Worm (Caenorhabditis elegans) whole organism, L4/young adult: Measurements from ENCODE around the gene fzo-1.
"Not testable (repeated sequence)": the region's sequence is repeated elsewhere in the genome, so short reads cannot be mapped to it uniquely, and the experiment has no call there.

ENCODE experiments used
- W03F9.2 ChIP-seq: fragments of 150-350 bp; optimal IDR thresholded peaks from 2 replicates; lab custom pipeline; 2014; ENCODE audit warnings: missing biosample characterization, missing genetic modification characterization
- dao-5 ChIP-seq: sonication (generic microtip); optimal IDR thresholded peaks from 2 replicates; lab custom pipeline; 2016; ENCODE audit warnings: missing genotype, missing genetic modification characterization, moderate library complexity, missing compliant biosample characterization
- him-1 ChIP-seq: sonication (generic microtip); optimal IDR thresholded peaks from 2 replicates; lab custom pipeline; 2016; ENCODE audit warnings: missing genotype, missing genetic modification reagents, missing genetic modification characterization, missing compliant biosample characterization

fzo-1 gene

DNA sequence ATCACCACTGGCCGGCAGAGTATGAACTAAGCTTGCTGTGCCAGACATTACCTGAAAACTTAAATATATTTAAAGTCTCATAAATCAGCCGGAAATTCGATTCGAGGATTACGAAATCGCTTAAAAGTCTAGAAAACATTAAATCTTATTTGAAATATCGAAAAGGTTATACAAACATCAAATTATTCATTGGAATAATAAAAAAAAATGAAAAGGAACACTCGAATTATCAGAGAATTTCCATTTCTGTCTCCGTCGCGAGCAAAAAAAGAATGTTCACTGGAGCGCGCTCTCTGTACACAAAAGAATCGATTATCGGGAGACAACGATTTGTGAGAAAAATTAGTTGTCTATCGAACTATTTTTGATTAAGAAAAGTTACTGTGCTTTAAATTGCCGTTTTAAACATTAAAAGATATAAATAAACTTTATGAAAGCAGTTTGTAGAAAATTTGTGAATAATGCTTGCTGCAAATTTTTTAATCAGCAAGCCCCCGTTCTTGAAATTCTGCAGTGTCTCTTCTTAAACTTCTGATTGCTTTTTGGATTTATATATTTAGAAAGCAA, at the start of gene fzo-1:
Gene fzo-1 (minus strand): TSS at position 51 of the 567 bp plus-strand sequence.
- TF ChIP-seq W03F9.2 (tag; lab: Kevin White, UChicago) = peak; percentile 34
- TF ChIP-seq him-1 = no peak
- no peak for TF ChIP-seq dao-5 (tag; lab: Kevin White, UChicago)

DNA sequence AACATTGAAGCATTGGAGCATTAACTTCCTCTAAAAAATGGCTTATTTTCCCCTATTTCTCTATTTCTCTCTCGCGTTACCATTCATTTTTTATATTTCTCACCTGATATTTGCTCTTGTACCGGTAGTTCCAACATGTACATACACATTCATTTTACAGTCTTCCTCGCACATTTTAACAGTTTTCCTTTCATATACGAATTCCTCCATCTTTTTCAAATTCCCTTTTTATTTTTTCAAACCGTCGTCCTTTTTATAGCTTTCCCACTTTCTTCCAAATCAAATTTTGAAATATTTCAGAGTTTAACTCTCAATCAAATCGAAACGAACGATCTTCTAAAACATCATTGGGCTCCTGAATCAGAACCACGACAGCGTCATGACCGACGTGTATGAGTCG, 48.2 kb upstream of the fzo-1 start, which contains the start of gene rfip-1:
Gene rfip-1 (plus strand): TSS at position 301 of the 400 bp plus-strand sequence.
- TF ChIP-seq dao-5 (tag; lab: Kevin White, UChicago) (no peak), W03F9.2 (tag; lab: Kevin White, UChicago) (no peak), him-1 (no peak)

DNA sequence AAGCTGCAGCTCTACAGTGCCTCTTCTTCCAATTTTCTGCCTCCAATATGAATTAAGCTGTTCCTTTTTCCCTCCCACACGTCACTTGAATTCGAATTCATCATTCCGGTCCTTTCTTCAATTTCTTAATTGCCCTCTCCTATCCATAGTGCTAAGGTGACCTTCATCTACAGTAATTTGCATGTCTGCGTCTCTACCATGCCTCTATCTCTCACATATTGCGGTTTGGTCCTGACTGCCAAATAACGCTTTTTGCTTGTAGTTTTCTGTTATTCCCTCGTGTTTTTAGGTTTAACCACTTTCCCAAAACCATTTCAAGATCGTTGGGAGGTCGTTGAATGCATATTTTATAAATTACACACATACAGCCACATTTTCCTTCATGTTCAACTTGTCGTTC, 44.7 kb upstream of the fzo-1 start:
- TF ChIP-seq dao-5 (tag; lab: Kevin White, UChicago) = no peak
- no peak for TF ChIP-seq W03F9.2 (tag; lab: Kevin White, UChicago)
- no peak for TF ChIP-seq him-1

DNA sequence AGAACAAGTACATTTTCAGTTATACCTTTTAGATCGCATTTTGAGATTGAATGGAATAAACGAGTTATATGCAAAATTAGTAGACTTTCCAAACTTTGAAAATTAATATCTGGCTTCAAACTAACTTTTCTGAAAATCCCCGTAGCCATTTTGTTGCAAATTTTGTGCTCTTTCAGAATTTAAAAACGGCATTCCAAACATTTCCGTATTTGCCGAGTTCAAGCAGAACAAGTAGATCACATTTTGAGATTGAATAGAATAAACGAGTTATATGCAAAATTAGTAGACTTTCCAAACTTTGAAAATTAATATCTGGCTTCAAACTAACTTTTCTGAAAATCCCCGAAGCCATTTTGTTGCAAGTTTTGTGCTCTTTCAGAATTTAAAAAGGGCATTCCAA, 40.5 kb upstream of the fzo-1 start, which contains the start of gene F55C12.2:
Gene F55C12.2 (plus strand): TSS at position 301 of the 400 bp plus-strand sequence.
- TF ChIP-seq him-1; dao-5 (tag; lab: Kevin White, UChicago); W03F9.2 (tag; lab: Kevin White, UChicago): not testable (repeated sequence)

DNA sequence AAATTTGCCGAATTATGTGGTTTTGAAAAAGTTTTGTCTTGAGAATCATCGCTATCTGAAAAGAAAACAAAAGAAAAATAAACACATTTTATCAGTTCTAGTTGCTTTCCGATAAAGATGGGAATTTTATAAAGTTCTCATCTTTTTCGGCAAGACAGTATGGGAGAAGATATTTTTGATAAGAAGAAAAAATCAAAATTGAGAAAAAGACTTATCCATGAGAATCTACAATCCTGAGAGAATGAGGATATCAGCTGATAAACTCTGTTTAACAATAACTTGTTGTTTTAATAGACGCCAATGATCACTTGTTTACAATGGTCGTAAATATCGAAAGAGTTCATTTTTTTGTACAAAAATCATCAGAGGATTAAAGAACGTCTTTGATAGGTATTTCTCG, 40.0 kb upstream of the fzo-1 start, which contains the start of gene F55C12.6:
Gene F55C12.6 (minus strand): TSS at position 101 of the 400 bp plus-strand sequence.
- no peak for TF ChIP-seq dao-5 (tag; lab: Kevin White, UChicago)

DNA sequence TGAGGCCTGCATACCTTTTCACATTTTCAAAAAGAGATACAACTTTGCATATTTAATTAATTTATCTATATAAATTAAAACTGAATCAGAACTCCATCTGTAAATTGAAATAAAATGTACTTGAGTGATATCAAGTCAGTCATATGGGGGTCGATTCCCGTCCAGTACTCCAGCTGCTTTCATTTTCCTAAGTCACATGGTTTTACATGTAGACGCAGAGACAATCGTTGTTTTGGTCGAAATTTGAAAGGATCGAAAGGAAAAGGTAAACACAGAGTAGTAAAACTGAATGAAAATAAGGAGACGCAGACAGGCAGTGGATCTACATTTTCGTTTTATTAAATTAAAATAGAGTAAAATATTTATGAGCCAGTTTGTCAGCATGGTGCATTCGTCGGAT, 38.1 kb upstream of the fzo-1 start:
- TF ChIP-seq dao-5 (tag; lab: Kevin White, UChicago) = no peak
- TF ChIP-seq him-1 = no peak
- TF ChIP-seq W03F9.2 (tag; lab: Kevin White, UChicago) = no peak

DNA sequence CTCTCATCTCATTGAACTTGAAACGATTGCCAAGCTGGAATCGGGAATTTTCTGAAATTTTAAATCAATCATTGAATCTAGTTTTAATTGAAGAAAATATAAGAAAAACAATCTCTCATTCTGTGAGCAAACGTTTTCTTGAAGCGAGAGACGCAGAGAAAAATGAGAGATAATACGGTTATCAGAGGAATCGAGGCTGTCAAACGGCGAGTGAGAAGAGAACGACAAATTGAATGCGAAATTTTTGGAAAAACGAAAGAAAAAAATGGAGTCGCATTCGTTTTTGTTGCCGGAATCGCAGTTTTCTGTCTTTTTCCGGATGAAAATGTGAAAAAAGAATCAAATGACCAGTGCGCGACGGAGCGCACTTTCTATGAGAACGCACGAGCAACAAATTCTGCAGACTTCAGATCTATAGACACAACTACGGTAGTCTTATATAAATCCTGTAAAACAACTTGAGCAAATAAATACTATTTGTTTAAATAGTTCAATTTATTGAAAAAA, 37.6 kb upstream of the fzo-1 start, which contains the start of gene tex-2:
Gene tex-2 (minus strand): TSS at position 51 of the 507 bp plus-strand sequence.
- TF ChIP-seq dao-5 (tag; lab: Kevin White, UChicago) (no peak), him-1 (no peak), W03F9.2 (tag; lab: Kevin White, UChicago) (peak; percentile 23)

DNA sequence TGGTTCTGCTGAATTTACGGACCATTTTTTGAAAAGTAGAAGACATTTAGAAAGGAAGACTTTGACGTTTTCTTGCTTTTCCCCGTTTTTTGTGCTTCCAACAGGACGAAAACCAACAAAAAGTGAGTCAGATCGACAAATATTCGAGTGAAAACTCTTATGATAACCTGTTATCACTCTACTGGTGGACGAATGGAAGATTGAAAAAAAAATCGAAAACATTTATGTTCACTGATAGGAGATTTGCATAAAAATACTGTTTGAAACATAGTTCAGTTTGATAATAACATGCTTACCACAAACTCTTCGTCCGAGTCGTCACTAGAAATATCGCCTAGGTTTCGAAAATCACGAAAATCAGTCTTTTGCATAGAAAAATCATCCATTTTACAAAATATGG, 36.4 kb upstream of the fzo-1 start:
- TF ChIP-seq dao-5 (tag; lab: Kevin White, UChicago) = no peak
- no peak for TF ChIP-seq him-1

DNA sequence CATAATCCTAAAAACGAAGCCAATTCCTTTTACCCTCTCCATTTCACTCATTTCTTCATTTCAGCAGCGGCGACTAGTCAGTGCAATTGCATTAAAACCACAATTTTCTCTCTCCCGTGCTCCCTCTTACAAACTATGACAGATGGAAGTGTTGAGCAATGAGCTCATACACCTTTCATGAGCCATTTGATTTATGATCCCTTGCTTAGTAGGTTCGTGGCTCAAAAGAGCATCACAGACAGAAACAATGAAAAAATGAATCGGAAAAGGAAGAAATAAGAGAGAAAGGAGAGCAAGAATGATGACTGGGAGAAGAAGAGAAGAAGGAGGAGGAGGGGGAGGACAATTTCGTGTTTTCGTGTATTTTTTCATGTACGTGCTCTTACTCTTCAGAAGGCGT, 35.5 kb upstream of the fzo-1 start:
- TF ChIP-seq dao-5 (tag; lab: Kevin White, UChicago) (no peak), him-1 (no peak), W03F9.2 (tag; lab: Kevin White, UChicago) (no peak)

DNA sequence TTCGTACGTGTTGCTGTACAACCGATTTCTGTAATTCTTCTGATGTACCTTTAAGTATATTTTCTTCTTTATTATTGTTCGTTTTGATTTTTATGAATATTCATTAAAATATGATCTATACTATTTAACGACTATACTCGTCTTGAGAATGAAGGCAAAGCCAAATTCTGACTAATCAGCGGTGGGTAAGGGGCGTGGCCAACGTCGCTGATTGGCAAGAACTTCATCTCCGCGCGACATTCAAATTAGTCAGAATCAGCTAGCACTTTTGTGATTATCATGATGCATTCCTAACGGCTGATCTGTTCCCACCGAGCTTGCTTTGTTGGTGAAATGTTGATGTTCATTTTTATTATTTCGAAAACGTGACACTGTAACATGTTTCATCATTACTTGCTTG, 30.9 kb upstream of the fzo-1 start:
- no peak for TF ChIP-seq dao-5 (tag; lab: Kevin White, UChicago)
- TF ChIP-seq him-1 = no peak
- no peak for TF ChIP-seq W03F9.2 (tag; lab: Kevin White, UChicago)

DNA sequence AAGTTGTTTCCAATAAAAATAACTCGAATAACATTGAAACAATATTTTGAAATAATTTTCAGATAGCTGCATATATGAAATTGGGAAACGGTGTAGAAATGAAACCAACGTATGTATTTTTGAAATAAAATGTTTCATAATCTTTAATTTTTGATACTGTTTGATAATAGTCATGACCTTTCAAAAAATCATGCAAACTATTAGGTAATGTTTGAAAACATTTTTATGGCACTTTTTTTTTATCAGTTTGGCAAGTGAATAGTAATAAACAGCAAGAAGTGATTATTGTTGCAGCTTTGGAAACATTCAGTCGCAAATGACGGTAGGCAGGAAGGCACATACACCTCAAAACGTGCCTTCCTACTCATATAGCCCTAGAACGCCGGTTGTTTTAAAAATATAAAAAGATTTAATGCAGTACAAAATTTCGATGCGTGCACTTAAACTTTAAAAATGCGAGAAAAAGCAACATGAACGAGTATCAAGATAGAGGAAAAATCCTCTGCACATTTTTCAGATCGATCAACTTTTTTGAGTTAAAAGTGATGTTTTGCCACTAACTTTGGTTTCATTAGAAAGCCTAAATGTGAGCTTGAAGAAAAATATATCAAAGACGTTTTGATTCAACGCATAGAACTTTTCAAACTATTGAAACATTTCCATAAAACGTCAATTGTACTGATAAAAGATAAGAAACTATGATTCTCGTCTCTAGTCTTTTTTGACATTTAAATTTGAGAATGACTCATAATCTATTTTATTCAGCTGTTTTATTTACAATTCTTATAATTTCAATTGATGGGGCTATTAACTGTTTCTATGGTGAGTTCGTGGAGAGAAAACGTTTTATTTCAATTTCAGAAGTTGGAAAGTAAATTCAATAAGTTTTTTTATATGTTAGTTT, 29.7 kb upstream of the fzo-1 start, which contains the start of gene F55C12.19:
Gene F55C12.19 (plus strand): TSS at position 735 of the 904 bp plus-strand sequence.
- no peak for TF ChIP-seq W03F9.2 (tag; lab: Kevin White, UChicago)
- TF ChIP-seq him-1 = no peak
- no peak for TF ChIP-seq dao-5 (tag; lab: Kevin White, UChicago)

DNA sequence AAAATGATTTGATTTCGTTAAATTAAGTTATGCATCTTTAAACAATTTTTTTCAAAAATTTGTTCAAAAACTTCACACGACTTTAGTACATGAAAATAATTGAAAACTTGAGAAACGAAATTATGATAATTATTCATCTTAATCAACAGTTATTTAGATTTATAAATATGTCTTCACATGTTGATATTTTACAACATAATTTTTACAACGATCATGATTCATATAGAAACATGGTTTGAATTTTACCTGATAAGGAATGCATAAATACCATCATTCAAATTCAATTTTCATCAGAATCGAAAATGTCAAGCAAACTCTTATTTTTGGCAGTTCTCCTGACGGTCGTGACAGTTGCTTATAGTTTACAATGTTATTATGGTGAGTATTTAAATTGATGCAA, 27.9 kb upstream of the fzo-1 start, which contains the start of gene tag-234:
Gene tag-234 (plus strand): TSS at position 301 of the 400 bp plus-strand sequence.
- TF ChIP-seq him-1 (no peak), W03F9.2 (tag; lab: Kevin White, UChicago) (no peak), dao-5 (tag; lab: Kevin White, UChicago) (no peak)

DNA sequence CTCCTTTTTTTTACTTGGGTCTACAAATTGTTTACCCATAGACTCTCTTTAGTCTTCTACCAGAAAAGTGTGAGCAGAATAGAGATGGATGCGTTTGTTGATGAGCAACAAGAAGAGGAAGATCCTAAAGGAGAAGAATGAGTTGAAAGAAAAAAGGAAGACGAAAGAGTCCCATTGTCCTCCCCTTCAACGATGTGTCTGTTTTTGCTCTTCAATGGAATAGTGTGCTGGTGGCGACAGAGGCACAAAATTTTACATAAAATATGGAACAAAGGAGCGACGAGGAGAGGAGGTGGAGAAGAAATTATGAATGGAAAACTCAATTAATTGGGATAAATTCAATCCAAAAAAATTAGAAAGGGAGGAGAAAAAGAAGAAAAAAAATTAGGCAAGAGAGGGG, 24.6 kb upstream of the fzo-1 start:
- no peak for TF ChIP-seq dao-5 (tag; lab: Kevin White, UChicago)
- TF ChIP-seq W03F9.2 (tag; lab: Kevin White, UChicago) = no peak
- no peak for TF ChIP-seq him-1

DNA sequence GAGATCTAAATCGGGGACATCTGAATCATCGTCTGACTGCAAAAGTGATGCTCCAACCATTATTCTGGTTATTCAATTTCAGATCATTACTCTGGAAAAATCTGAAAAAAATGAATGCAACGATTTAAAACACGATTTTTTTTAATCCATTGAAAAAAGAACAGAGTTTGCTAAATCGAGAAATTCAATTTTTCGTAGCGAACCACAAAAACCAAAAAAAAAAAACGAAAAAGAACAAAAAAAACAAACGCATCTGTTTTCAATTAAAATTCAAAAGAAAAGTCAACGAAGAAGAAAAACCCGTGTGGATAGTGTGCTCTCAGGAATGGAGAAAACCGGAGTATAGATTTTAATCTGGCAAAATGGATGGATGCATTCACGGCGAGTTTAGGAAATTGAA, 22.3 kb upstream of the fzo-1 start, which contains the start of gene F55C12.4:
Gene F55C12.4 (minus strand): TSS at position 101 of the 400 bp plus-strand sequence.
- TF ChIP-seq him-1 (no peak), dao-5 (tag; lab: Kevin White, UChicago) (no peak), W03F9.2 (tag; lab: Kevin White, UChicago) (no peak)
